Worm (Caenorhabditis elegans) whole organism, L1 larva: ENCODE measurements around the gene clec-60.
A peak's percentile ranks its signal among the peaks of the same experiment; 100 is the strongest.

Source experiments
- C16A3.4 ChIP-seq: fragments of 150-350 bp; optimal IDR thresholded peaks from 2 replicates; lab custom pipeline; 2014; ENCODE audit warnings: missing biosample characterization, missing genetic modification characterization
- C34B4.2 ChIP-seq: sonication (generic microtip); optimal IDR thresholded peaks from 2 replicates; lab custom pipeline; 2017; ENCODE audit warnings: mild to moderate bottlenecking, missing genetic modification characterization, missing compliant biosample characterization
- F16B12.6 ChIP-seq: fragments of 150-350 bp; optimal IDR thresholded peaks from 2 replicates; lab custom pipeline; 2014; ENCODE audit warnings: missing biosample characterization, missing genetic modification characterization
- aha-1 ChIP-seq: fragments of 150-350 bp; optimal IDR thresholded peaks from 2 replicates; lab custom pipeline; 2014; ENCODE audit warnings: missing biosample characterization, missing genetic modification characterization
- alr-1 ChIP-seq: fragments of 200-800 bp; sonication (Bioruptor generic); optimal IDR thresholded peaks from 2 replicates; lab custom pipeline; 2018; ENCODE audit warnings: borderline replicate concordance, mild to moderate bottlenecking, missing genetic modification characterization, missing compliant biosample characterization
- aly-2 ChIP-seq: fragments of 150-350 bp; optimal IDR thresholded peaks from 2 replicates; lab custom pipeline; 2014; ENCODE audit warnings: missing biosample characterization, missing genetic modification characterization
- ama-1 ChIP-seq: fragments of 150-350 bp; optimal IDR thresholded peaks from 2 replicates; lab custom pipeline; 2014
- blmp-1 ChIP-seq: fragments of 150-350 bp; optimal IDR thresholded peaks from 2 replicates; lab custom pipeline; 2014; ENCODE audit warnings: missing biosample characterization, missing genetic modification characterization
- ceh-8 ChIP-seq: fragments of 200-800 bp; sonication (Bioruptor generic); optimal IDR thresholded peaks from 2 replicates; lab custom pipeline; 2018; ENCODE audit warnings: mild to moderate bottlenecking, missing genetic modification characterization, moderate library complexity, missing compliant biosample characterization
- ceh-88 ChIP-seq: fragments of 200-800 bp; sonication (Bioruptor generic); IDR thresholded peaks from 2 replicates; pipeline ENCODE4 v1.3.6; 2022; ENCODE audit warnings: missing genetic modification characterization, missing compliant biosample characterization
- ceh-90 ChIP-seq: sonication (generic microtip); optimal IDR thresholded peaks from 2 replicates; lab custom pipeline; 2016; ENCODE audit warnings: missing genetic modification characterization, missing compliant biosample characterization
- dpl-1 ChIP-seq, 3 experiments: fragments of 150-350 bp in 2 of 3; sonication (generic microtip) in 1 of 3; optimal IDR thresholded peaks; 2 replicates each; lab custom pipeline; 2014 to 2017; ENCODE audit warnings: missing biosample characterization in 3 of 3, missing genetic modification characterization in 3 of 3, missing genetic modification reagents in 3 of 3
- dsc-1 ChIP-seq: sonication (generic microtip); optimal IDR thresholded peaks from 2 replicates; lab custom pipeline; 2016; ENCODE audit warnings: mild to moderate bottlenecking, missing genetic modification characterization, missing compliant biosample characterization
- efl-1 ChIP-seq, 4 experiments: fragments of 150-350 bp; optimal IDR thresholded peaks in 3 of 4; peaks in 1 of 4; 1 replicate in 1 of 4; 2 replicates in 3 of 4; lab custom pipeline; 2014; ENCODE audit warnings: missing biosample characterization in 2 of 4, missing genetic modification characterization in 2 of 4, missing genetic modification reagents in 2 of 4
- efl-3 ChIP-seq: fragments of 200-800 bp; sonication (Bioruptor generic); optimal IDR thresholded peaks from 2 replicates; lab custom pipeline; 2018; ENCODE audit warnings: mild to moderate bottlenecking, missing genetic modification characterization, missing compliant biosample characterization
- egl-13 ChIP-seq: sonication (generic microtip); optimal IDR thresholded peaks from 2 replicates; lab custom pipeline; 2016; ENCODE audit warnings: missing genotype, missing genetic modification reagents, missing genetic modification characterization, missing compliant biosample characterization
- egl-27 ChIP-seq, 2 experiments: fragments of 150-350 bp in 1 of 2; sonication (generic microtip); optimal IDR thresholded peaks; 3 replicates each; lab custom pipeline; 2017 to 2018; ENCODE audit warnings: missing biosample characterization in 2 of 2, missing genetic modification characterization in 2 of 2, missing genetic modification reagents in 2 of 2
- fkh-10 ChIP-seq: sonication (generic microtip); optimal IDR thresholded peaks from 2 replicates; lab custom pipeline; 2017; ENCODE audit warnings: missing biosample characterization, missing genetic modification reagents, missing genetic modification characterization
- fkh-8 ChIP-seq: sonication (generic microtip); optimal IDR thresholded peaks from 2 replicates; lab custom pipeline; 2016; ENCODE audit warnings: mild to moderate bottlenecking, missing genetic modification characterization, missing compliant biosample characterization
- grh-1 ChIP-seq: fragments of 200-800 bp; sonication (Bioruptor generic); IDR thresholded peaks from 2 replicates; pipeline ENCODE4 v1.3.6; 2022; ENCODE audit warnings: missing genetic modification reagents, missing genetic modification characterization, missing compliant biosample characterization
- hlh-17 ChIP-seq: fragments of 200-800 bp; sonication (Bioruptor generic); optimal IDR thresholded peaks from 2 replicates; lab custom pipeline; 2018; ENCODE audit warnings: missing genetic modification characterization, mild to moderate bottlenecking, missing compliant biosample characterization, moderate library complexity, borderline replicate concordance
- hpl-2 ChIP-seq: fragments of 150-350 bp; optimal IDR thresholded peaks from 2 replicates; lab custom pipeline; 2014; ENCODE audit warnings: missing biosample characterization, missing genetic modification reagents, missing genetic modification characterization
- isw-1 ChIP-seq: fragments of 200-800 bp; sonication (Bioruptor generic); IDR thresholded peaks from 2 replicates; pipeline ENCODE4 v1.3.6; 2022; ENCODE audit warnings: missing genetic modification characterization, missing compliant biosample characterization
- jun-1 ChIP-seq: fragments of 150-350 bp; optimal IDR thresholded peaks from 2 replicates; lab custom pipeline; 2014; ENCODE audit warnings: missing biosample characterization, missing genetic modification reagents, missing genetic modification characterization
- lin-13 ChIP-seq: fragments of 150-350 bp; optimal IDR thresholded peaks from 2 replicates; lab custom pipeline; 2014; ENCODE audit warnings: missing biosample characterization, missing genetic modification reagents, missing genetic modification characterization
- lin-14 ChIP-seq: fragments of 200-800 bp; sonication (Bioruptor generic); optimal IDR thresholded peaks from 2 replicates; lab custom pipeline; 2018; ENCODE audit warnings: mild to moderate bottlenecking, missing genetic modification characterization, moderate library complexity, missing compliant biosample characterization
- lin-15B ChIP-seq: fragments of 150-350 bp; sonication (generic microtip); optimal IDR thresholded peaks from 3 replicates; lab custom pipeline; 2014; ENCODE audit warnings: missing biosample characterization, missing genetic modification characterization
- lir-3 ChIP-seq: sonication (generic microtip); optimal IDR thresholded peaks from 2 replicates; lab custom pipeline; 2016; ENCODE audit warnings: mild to moderate bottlenecking, missing genetic modification characterization, moderate library complexity, missing compliant biosample characterization; ENCODE audit not compliant: poor library complexity
- lsy-2 ChIP-seq, 2 experiments: fragments of 150-350 bp; optimal IDR thresholded peaks; 2 replicates each; lab custom pipeline; 2014; ENCODE audit warnings: missing biosample characterization in 2 of 2, missing genetic modification characterization in 2 of 2
- mab-9 ChIP-seq: fragments of 200-800 bp; sonication (Bioruptor generic); IDR thresholded peaks from 2 replicates; pipeline ENCODE4 v1.3.6; 2022; ENCODE audit warnings: missing genetic modification reagents, missing genetic modification characterization, missing compliant biosample characterization
- mef-2 ChIP-seq: fragments of 150-350 bp; optimal IDR thresholded peaks from 2 replicates; lab custom pipeline; 2014; ENCODE audit warnings: missing biosample characterization, missing genetic modification characterization
- mep-1 ChIP-seq: fragments of 150-350 bp; optimal IDR thresholded peaks from 2 replicates; lab custom pipeline; 2014; ENCODE audit warnings: missing biosample characterization, missing genetic modification characterization
- nhr-11 ChIP-seq: fragments of 150-350 bp; optimal IDR thresholded peaks from 2 replicates; lab custom pipeline; 2014; ENCODE audit warnings: missing biosample characterization, missing genetic modification characterization
- nhr-12 ChIP-seq: sonication (generic microtip); optimal IDR thresholded peaks from 2 replicates; lab custom pipeline; 2017; ENCODE audit warnings: missing biosample characterization, missing genetic modification characterization
- nhr-19 ChIP-seq: fragments of 200-800 bp; sonication (Bioruptor generic); conservative IDR thresholded peaks from 2 replicates; pipeline ENCODE4 v1.3.6; 2022; ENCODE audit warnings: missing genetic modification characterization, missing compliant biosample characterization
- nhr-28 ChIP-seq: fragments of 150-350 bp; optimal IDR thresholded peaks from 2 replicates; lab custom pipeline; 2014; ENCODE audit warnings: missing biosample characterization, missing genetic modification characterization
- nhr-47 ChIP-seq: sonication (generic microtip); optimal IDR thresholded peaks from 2 replicates; lab custom pipeline; 2016; ENCODE audit warnings: mild to moderate bottlenecking, missing genetic modification characterization, moderate library complexity, missing compliant biosample characterization
- nhr-76 ChIP-seq: sonication (generic microtip); optimal IDR thresholded peaks from 2 replicates; lab custom pipeline; 2017; ENCODE audit warnings: missing biosample characterization, missing genetic modification characterization
- nhr-84 ChIP-seq: sonication (generic microtip); optimal IDR thresholded peaks from 2 replicates; lab custom pipeline; 2017; ENCODE audit warnings: missing biosample characterization, missing genetic modification characterization
- nhr-85 ChIP-seq: sonication (generic microtip); peaks from one replicate; lab custom pipeline; 2016; ENCODE audit warnings: missing genetic modification characterization, inconsistent platforms, missing compliant biosample characterization
- nhr-90 ChIP-seq: sonication (generic microtip); optimal IDR thresholded peaks from 2 replicates; lab custom pipeline; 2016; ENCODE audit warnings: mild to moderate bottlenecking, missing genetic modification characterization, missing compliant biosample characterization; ENCODE audit not compliant: poor library complexity
- pag-3 ChIP-seq: sonication (generic microtip); optimal IDR thresholded peaks from 2 replicates; lab custom pipeline; 2017; ENCODE audit warnings: missing genetic modification characterization, mild to moderate bottlenecking, missing compliant biosample characterization, antibody characterized with exemption, borderline replicate concordance; ENCODE audit not compliant: insufficient read depth
- pax-3 ChIP-seq: fragments of 200-800 bp; sonication (Bioruptor generic); optimal IDR thresholded peaks from 2 replicates; lab custom pipeline; 2018; ENCODE audit warnings: mild to moderate bottlenecking, missing genetic modification characterization, moderate library complexity, missing compliant biosample characterization
- snpc-4 ChIP-seq: fragments of 150-350 bp; optimal IDR thresholded peaks from 2 replicates; lab custom pipeline; 2014; ENCODE audit warnings: missing biosample characterization, missing genetic modification characterization
- sox-4 ChIP-seq: sonication (generic microtip); optimal IDR thresholded peaks from 2 replicates; lab custom pipeline; 2016; ENCODE audit warnings: missing genetic modification characterization, missing compliant biosample characterization
- sptf-1 ChIP-seq: fragments of 150-350 bp; optimal IDR thresholded peaks from 2 replicates; lab custom pipeline; 2014; ENCODE audit warnings: missing biosample characterization, missing genetic modification characterization
- swsn-7 ChIP-seq: sonication (generic microtip); optimal IDR thresholded peaks from 2 replicates; lab custom pipeline; 2016; ENCODE audit warnings: missing genetic modification characterization, missing compliant biosample characterization
- tbx-2 ChIP-seq: sonication (generic microtip); optimal IDR thresholded peaks from 2 replicates; lab custom pipeline; 2016; ENCODE audit warnings: missing genetic modification characterization, missing compliant biosample characterization
- tlp-1 ChIP-seq: fragments of 150-350 bp; optimal IDR thresholded peaks from 2 replicates; lab custom pipeline; 2014; ENCODE audit warnings: missing biosample characterization, missing genetic modification characterization
- unc-30 ChIP-seq: sonication (generic microtip); optimal IDR thresholded peaks from 2 replicates; lab custom pipeline; 2017; ENCODE audit warnings: missing biosample characterization, missing genetic modification characterization
- unc-62 ChIP-seq: fragments of 150-350 bp; optimal IDR thresholded peaks from 2 replicates; lab custom pipeline; 2014; ENCODE audit warnings: missing biosample characterization, missing genetic modification reagents, missing genetic modification characterization
- xbp-1 ChIP-seq: sonication (generic microtip); optimal IDR thresholded peaks from 2 replicates; lab custom pipeline; 2016; ENCODE audit warnings: missing genetic modification characterization, missing compliant biosample characterization
- zag-1 ChIP-seq: fragments of 150-350 bp; optimal IDR thresholded peaks from 2 replicates; lab custom pipeline; 2014; ENCODE audit warnings: missing biosample characterization, missing genetic modification characterization
- ztf-4 ChIP-seq: fragments of 150-350 bp; optimal IDR thresholded peaks from 2 replicates; lab custom pipeline; 2014; ENCODE audit warnings: missing biosample characterization, missing genetic modification characterization

The clec-60 gene

DNA sequence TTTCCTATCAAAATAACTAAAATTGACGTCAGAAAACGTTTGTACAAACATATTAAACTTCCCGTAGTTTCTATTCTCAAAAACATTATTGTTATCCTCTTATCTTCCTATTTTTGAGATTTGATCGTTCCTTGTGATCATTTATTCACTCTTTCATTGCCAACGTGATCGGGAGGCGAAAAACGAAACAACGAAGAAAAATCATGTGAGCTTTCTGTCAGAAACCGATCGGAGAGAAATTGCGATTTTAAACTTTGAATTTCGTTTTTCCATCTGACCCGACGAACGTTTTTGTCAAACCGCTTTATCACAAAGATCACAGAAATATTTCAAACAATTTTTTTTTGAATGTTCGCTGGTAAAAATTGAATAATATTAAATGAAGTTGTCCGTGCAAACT, 35.4 kb downstream of the clec-60 start (continued):
- no peak for TF ChIP-seq egl-13 (tag; lab: Kevin White, UChicago)
- TF ChIP-seq zag-1 (tag; lab: Kevin White, UChicago), result no peak
- TF ChIP-seq mef-2 (tag; lab: Kevin White, UChicago), result no peak
- no peak for TF ChIP-seq hlh-17 (GFP tag; lab: Kevin White, UChicago)
- TF ChIP-seq C34B4.2 (tag; lab: Kevin White, UChicago), result no peak
- no peak for TF ChIP-seq unc-30 (tag; lab: Kevin White, UChicago)
- no peak for TF ChIP-seq nhr-12 (tag; lab: Kevin White, UChicago)
- peak; percentile 11 for TF ChIP-seq nhr-47 (tag; lab: Kevin White, UChicago)
- TF ChIP-seq tlp-1 (tag; lab: Kevin White, UChicago), result no peak
- no peak for TF ChIP-seq aha-1 (tag; lab: Kevin White, UChicago)
- TF ChIP-seq pag-3 (tag; lab: Kevin White, UChicago), result peak; percentile 0
- no peak for TF ChIP-seq fkh-10
- TF ChIP-seq lir-3 (tag; lab: Kevin White, UChicago), result peak; percentile 53
- no peak for TF ChIP-seq mab-9 (GFP tag; lab: Robert Waterston, UW)
- TF ChIP-seq lin-15B (tag; lab: Kevin White, UChicago), result no peak
- no peak for TF ChIP-seq F16B12.6 (tag; lab: Kevin White, UChicago)
- TF ChIP-seq mep-1, result peak; percentile 57
- TF ChIP-seq ama-1 (lab: Kevin White, UChicago), result no peak
- peak; percentile 61 for TF ChIP-seq ztf-4 (tag; lab: Kevin White, UChicago)
- peak; percentile 59 for TF ChIP-seq nhr-90 (tag; lab: Kevin White, UChicago)
- no peak for TF ChIP-seq nhr-28 (tag; lab: Kevin White, UChicago)
- TF ChIP-seq dsc-1, result no peak
- TF ChIP-seq nhr-84, result no peak
- TF ChIP-seq xbp-1 (tag; lab: Kevin White, UChicago), result no peak
- peak; percentile 8 for TF ChIP-seq lin-13 (GFP tag; lab: Kevin White, UChicago)
- TF ChIP-seq isw-1 (GFP tag; lab: Robert Waterston, UW), result no peak
- TF ChIP-seq efl-3 (GFP tag; lab: Kevin White, UChicago), result no peak
- TF ChIP-seq pax-3 (tag; lab: Kevin White, UChicago), result no peak
- TF ChIP-seq dpl-1 (GFP tag; optimal IDR thresholded peaks at IDR 0.05; lab: Kevin White, UChicago), result peak in 2 of 3 experiments; percentile 6 to 42
- TF ChIP-seq fkh-8 (tag; lab: Kevin White, UChicago), result no peak
- no peak for TF ChIP-seq nhr-76 (tag; lab: Kevin White, UChicago)
- TF ChIP-seq nhr-19 (GFP tag; lab: Robert Waterston, UW), result peak; percentile 85
- no peak for TF ChIP-seq unc-62 (GFP tag; lab: Kevin White, UChicago)
- TF ChIP-seq alr-1 (tag; lab: Kevin White, UChicago), result no peak
- TF ChIP-seq aly-2, result no peak
- TF ChIP-seq egl-27 (tag; optimal IDR thresholded peaks at IDR 0.05; lab: Kevin White, UChicago), result no peak
- TF ChIP-seq snpc-4 (tag; lab: Kevin White, UChicago), result no peak
- peak; percentile 72 for TF ChIP-seq lin-14 (GFP tag; lab: Kevin White, UChicago)
- TF ChIP-seq jun-1 (tag; lab: Kevin White, UChicago), result no peak
- peak; percentile 12 to 44 for TF ChIP-seq lsy-2 (tag; optimal IDR thresholded peaks at IDR 0.05; lab: Kevin White, UChicago)
- TF ChIP-seq tbx-2 (tag; lab: Kevin White, UChicago), result peak; percentile 56
- TF ChIP-seq ceh-8 (GFP tag; lab: Kevin White, UChicago), result no peak
- no peak for TF ChIP-seq sptf-1 (tag; lab: Kevin White, UChicago)
- no peak for TF ChIP-seq nhr-11 (tag; lab: Kevin White, UChicago)
- peak; percentile 87 for TF ChIP-seq nhr-85
- TF ChIP-seq swsn-7, result no peak
- TF ChIP-seq efl-1 (optimal IDR thresholded peaks at IDR 0.05; lab: Kevin White, UChicago), result no peak
- peak in 1 of 2 experiments; percentile 50 for TF ChIP-seq efl-1 (GFP tag; optimal IDR thresholded peaks at IDR 0.05 in 1 of 2; lab: Kevin White, UChicago)
- peak; percentile 4 for TF ChIP-seq C16A3.4
- no peak for TF ChIP-seq grh-1
- TF ChIP-seq ceh-88 (GFP tag; lab: Robert Waterston, UW), result no peak
- no peak for TF ChIP-seq hpl-2 (GFP tag; lab: Kevin White, UChicago)
- TF ChIP-seq ceh-90 (tag; lab: Kevin White, UChicago), result no peak
- peak; percentile 92 for TF ChIP-seq blmp-1 (tag; lab: Kevin White, UChicago)
- TF ChIP-seq sox-4 (tag; lab: Kevin White, UChicago), result no peak
